Fruit fly (Drosophila melanogaster): Measurements from ENCODE around the gene AkhR.

Gene AkhR

dm6 chr2L:6700742-6701141 lies 15.2 kb downstream of the AkhR start (continued):
- TF ChIP-seq hkb (optimal IDR thresholded peaks at IDR 0.05): no peak
- 0 out of 2 replicates have a peak, but pooled peaks have one; percentile 22 for TF ChIP-seq hkb (GFP tag; IDR thresholded peaks at IDR 0.05)
- no peak for TF ChIP-seq pb (GFP tag; optimal IDR thresholded peaks at IDR 0.05)
- peak; percentile 54 for TF ChIP-seq bab2 (GFP tag; optimal IDR thresholded peaks at IDR 0.05)
- no peak for TF ChIP-seq fd3F (GFP tag; optimal IDR thresholded peaks at IDR 0.05)
- TF ChIP-seq grn (GFP tag; optimal IDR thresholded peaks at IDR 0.05): peak; percentile 14
- no peak for TF ChIP-seq Dll (GFP tag; IDR thresholded peaks at IDR 0.05; ENCODE audit: partially characterized antibody)
- TF ChIP-seq CG9817 (tag; optimal IDR thresholded peaks at IDR 0.05): no peak
- TF ChIP-seq Dfd (GFP tag; optimal IDR thresholded peaks at IDR 0.05): no peak
- no peak for TF ChIP-seq CG17802 (tag; optimal IDR thresholded peaks at IDR 0.05)
- no peak for TF ChIP-seq ham (GFP tag; IDR thresholded peaks at IDR 0.05)
- peak; percentile 8 for TF ChIP-seq CG12391 (tag; optimal IDR thresholded peaks at IDR 0.05)
- TF ChIP-seq Xbp1 (GFP tag; optimal IDR thresholded peaks at IDR 0.05): no peak
- no peak for TF ChIP-seq pzg (GFP tag; optimal IDR thresholded peaks at IDR 0.05)
- no peak for TF ChIP-seq YL-1 (GFP tag; optimal IDR thresholded peaks at IDR 0.05)
- peak; percentile 23 for TF ChIP-seq Hsf (GFP tag; optimal IDR thresholded peaks at IDR 0.05)
- no peak for TF ChIP-seq CG4730 (GFP tag; IDR thresholded peaks at IDR 0.05)
- TF ChIP-seq tup (GFP tag; optimal IDR thresholded peaks at IDR 0.05): no peak
- no peak for TF ChIP-seq CG17612 (GFP tag; IDR thresholded peaks at IDR 0.05)
- no peak for TF ChIP-seq Optix (GFP tag; IDR thresholded peaks at IDR 0.05)
- TF ChIP-seq CG16813 (GFP tag; IDR thresholded peaks at IDR 0.05; ENCODE audit: partially characterized antibody): no peak
- no peak for TF ChIP-seq CG9932 (GFP tag; IDR thresholded peaks at IDR 0.05)
- TF ChIP-seq CG3163 (GFP tag; optimal IDR thresholded peaks at IDR 0.05): peak; percentile 8
- TF ChIP-seq CG15696 (tag; optimal IDR thresholded peaks at IDR 0.05): peak; percentile 91
- no peak for TF ChIP-seq jumu (GFP tag; optimal IDR thresholded peaks at IDR 0.05)
- TF ChIP-seq CG4360 (GFP tag; IDR thresholded peaks at IDR 0.05): peak; percentile 45
- no peak for TF ChIP-seq Ets65A (GFP tag)
- TF ChIP-seq ATbp (GFP tag; optimal IDR thresholded peaks at IDR 0.05): peak; percentile 48
- TF ChIP-seq sima (GFP tag; optimal IDR thresholded peaks at IDR 0.05): no peak
- TF ChIP-seq CG15479 (GFP tag; optimal IDR thresholded peaks at IDR 0.05): peak; percentile 91
- peak; percentile 14 for TF ChIP-seq lab (GFP tag; optimal IDR thresholded peaks at IDR 0.05)
- TF ChIP-seq pnt (GFP tag; optimal IDR thresholded peaks at IDR 0.05): peak; percentile 6
- TF ChIP-seq wor (GFP tag; IDR thresholded peaks at IDR 0.05): no peak
- no peak for TF ChIP-seq Six4 (GFP tag; optimal IDR thresholded peaks at IDR 0.05)
- TF ChIP-seq mam (GFP tag; optimal IDR thresholded peaks at IDR 0.05): no peak
- TF ChIP-seq CG10209 (GFP tag; optimal IDR thresholded peaks at IDR 0.05): peak; percentile 64
- no peak for TF ChIP-seq Taf1 (GFP tag; IDR thresholded peaks at IDR 0.05)
- no peak for TF ChIP-seq Hey (tag; optimal IDR thresholded peaks at IDR 0.05)
- TF ChIP-seq Ptx1 (GFP tag; IDR thresholded peaks at IDR 0.05): no peak
- TF ChIP-seq trem (tag; optimal IDR thresholded peaks at IDR 0.05): peak; percentile 5
- TF ChIP-seq lbe (GFP tag; optimal IDR thresholded peaks at IDR 0.05): no peak
- TF ChIP-seq CG11398 (GFP tag; optimal IDR thresholded peaks at IDR 0.05): peak; percentile 60
- TF ChIP-seq CG12744 (GFP tag; optimal IDR thresholded peaks at IDR 0.05): peak; percentile 40
- TF ChIP-seq CG14965 (GFP tag; optimal IDR thresholded peaks at IDR 0.05; ENCODE audit: borderline replicate concordance): peak; percentile 38
- TF ChIP-seq CG6791 (GFP tag; IDR thresholded peaks at IDR 0.05; ENCODE audit: partially characterized antibody): no peak
- TF ChIP-seq bigmax (GFP tag; optimal IDR thresholded peaks at IDR 0.05): no peak
- TF ChIP-seq CG13287 (GFP tag; IDR thresholded peaks at IDR 0.05; ENCODE audit: partially characterized antibody): no peak
- TF ChIP-seq C15 (GFP tag; IDR thresholded peaks at IDR 0.05): no peak
- TF ChIP-seq Trl (optimal IDR thresholded peaks at IDR 0.05): no peak
- TF ChIP-seq Trl (GFP tag; optimal IDR thresholded peaks at IDR 0.05): peak; percentile 61
- TF ChIP-seq emc (GFP tag; optimal IDR thresholded peaks at IDR 0.05): no peak
- TF ChIP-seq sisA (GFP tag; IDR thresholded peaks at IDR 0.05): no peak

All from whole organism, embryonic.